Fruit fly (Drosophila melanogaster) whole organism, embryonic: ENCODE measurements around the gene CG11409.
A peak's percentile ranks its signal among the peaks of the same experiment; 100 is the strongest.

Source experiments
- CG10543 ChIP-seq: fragments of 200-800 bp; sonication (Bioruptor generic); optimal IDR thresholded peaks from 3 replicates; lab custom pipeline; 2017; ENCODE audit warnings: missing biosample characterization, mild to moderate bottlenecking, missing genetic modification characterization, moderate library complexity
- CG12071 ChIP-seq: fragments of 200-800 bp; sonication (Bioruptor generic); optimal IDR thresholded peaks from 3 replicates; lab custom pipeline; 2018; ENCODE audit warnings: missing biosample characterization, mild to moderate bottlenecking, missing genetic modification characterization
- CG12219 ChIP-seq: fragments of 200-800 bp; sonication (Bioruptor generic); optimal IDR thresholded peaks from 3 replicates; lab custom pipeline; 2018; ENCODE audit warnings: missing biosample characterization, mild to moderate bottlenecking, missing genetic modification characterization
- CG12769 ChIP-seq: fragments of 200-800 bp; sonication (Bioruptor generic); optimal IDR thresholded peaks from 2 replicates; lab custom pipeline; 2019; ENCODE audit warnings: missing biosample characterization, mild to moderate bottlenecking, missing genetic modification characterization, moderate library complexity
- CG13894 ChIP-seq: fragments of 200-800 bp; sonication (Bioruptor generic); optimal IDR thresholded peaks from 3 replicates; lab custom pipeline; 2018; ENCODE audit warnings: missing biosample characterization, mild to moderate bottlenecking, missing genetic modification characterization, moderate library complexity
- CG1647 ChIP-seq: fragments of 200-800 bp; sonication (Bioruptor generic); optimal IDR thresholded peaks from 3 replicates; lab custom pipeline; 2016; ENCODE audit warnings: missing biosample characterization, missing genetic modification characterization
- CG18619 ChIP-seq: fragments of 200-800 bp; sonication (Bioruptor generic); optimal IDR thresholded peaks from 3 replicates; lab custom pipeline; 2017; ENCODE audit warnings: missing biosample characterization, mild to moderate bottlenecking, missing genetic modification characterization
- CG2875 ChIP-seq: fragments of 200-800 bp; sonication (Bioruptor generic); optimal IDR thresholded peaks from 2 replicates; lab custom pipeline; 2017; ENCODE audit warnings: missing biosample characterization, mild to moderate bottlenecking, missing genetic modification characterization, missing genetic modification reagents
- CG32532 ChIP-seq: fragments of 200-800 bp; sonication (Bioruptor generic); IDR thresholded peaks from 2 replicates; pipeline ENCODE4 v1.3.6; 2022; ENCODE audit warnings: missing biosample characterization, missing genetic modification characterization
- CG4854 ChIP-seq: fragments of 200-800 bp; sonication (Bioruptor generic); optimal IDR thresholded peaks from 2 replicates; lab custom pipeline; 2016; ENCODE audit warnings: missing biosample characterization, missing genetic modification characterization, inconsistent platforms
- CG8765 ChIP-seq: fragments of 200-800 bp; sonication (Bioruptor generic); IDR thresholded peaks from 2 replicates; pipeline ENCODE4 v1.3.6; 2022; ENCODE audit warnings: missing biosample characterization, missing genetic modification characterization
- D ChIP-seq, 2 experiments: fragments of 200-800 bp in 1 of 2; fragments of >200 bp in 1 of 2; sonication (Bioruptor generic) in 1 of 2; optimal IDR thresholded peaks; 2 replicates in 1 of 2; 3 replicates in 1 of 2; lab custom pipeline; 2017; ENCODE audit warnings: mild to moderate bottlenecking in 1 of 2, missing biosample characterization in 1 of 2, missing genetic modification characterization in 1 of 2, missing genetic modification reagents in 1 of 2
- Dbx ChIP-seq: fragments of 200-800 bp; sonication (Bioruptor generic); IDR thresholded peaks from 3 replicates; pipeline ENCODE4 v1.3.6; 2022; ENCODE audit warnings: missing biosample characterization, missing genetic modification characterization
- Ets97D ChIP-seq: fragments of 200-800 bp; sonication (Bioruptor generic); optimal IDR thresholded peaks from 3 replicates; lab custom pipeline; 2016; ENCODE audit warnings: missing biosample characterization, missing genetic modification characterization
- Gug ChIP-seq: fragments of 200-800 bp; sonication (Bioruptor generic); IDR thresholded peaks from 4 replicates; pipeline ENCODE4 v1.3.6; 2022; ENCODE audit warnings: missing biosample characterization, missing genetic modification characterization
- Hey ChIP-seq: fragments of 200-800 bp; sonication (Bioruptor generic); optimal IDR thresholded peaks from 3 replicates; lab custom pipeline; 2018; ENCODE audit warnings: missing biosample characterization, mild to moderate bottlenecking, missing genetic modification characterization
- MTF-1 ChIP-seq: fragments of 200-800 bp; sonication (Bioruptor generic); optimal IDR thresholded peaks from 2 replicates; lab custom pipeline; 2018; ENCODE audit warnings: missing biosample characterization, mild to moderate bottlenecking, missing genetic modification characterization, borderline replicate concordance
- Med ChIP-seq: fragments of 200-800 bp; sonication (Bioruptor generic); peaks from one replicate; lab custom pipeline; 2016; ENCODE audit warnings: missing biosample characterization, missing genetic modification characterization, mild to moderate bottlenecking, inconsistent platforms, moderate library complexity
- NC2β ChIP-seq: fragments of 200-800 bp; sonication (Bioruptor generic); optimal IDR thresholded peaks from 2 replicates; lab custom pipeline; 2016; ENCODE audit warnings: missing biosample characterization, missing genetic modification characterization
- Rfx ChIP-seq: fragments of 200-800 bp; sonication (Bioruptor generic); IDR thresholded peaks from 2 replicates; pipeline ENCODE4 v1.3.6; 2022; ENCODE audit warnings: missing biosample characterization, missing genetic modification characterization
- Vsx1 ChIP-seq: fragments of 200-800 bp; sonication (Bioruptor generic); optimal IDR thresholded peaks from 2 replicates; lab custom pipeline; 2017; ENCODE audit warnings: missing biosample characterization, mild to moderate bottlenecking, missing genetic modification characterization, missing genetic modification reagents
- Xrp1 ChIP-seq: fragments of 200-800 bp; sonication (Bioruptor generic); IDR thresholded peaks from 2 replicates; pipeline ENCODE4 v1.3.6; 2022; ENCODE audit warnings: missing biosample characterization, missing genetic modification characterization
- ac ChIP-seq: fragments of 200-800 bp; sonication (Bioruptor generic); optimal IDR thresholded peaks from 3 replicates; lab custom pipeline; 2017; ENCODE audit warnings: missing biosample characterization, mild to moderate bottlenecking, missing genetic modification characterization
- ash1 ChIP-seq: fragments of 200-800 bp; sonication (Bioruptor generic); optimal IDR thresholded peaks from 2 replicates; lab custom pipeline; 2018; ENCODE audit warnings: missing biosample characterization, mild to moderate bottlenecking, missing genetic modification characterization
- bsh ChIP-seq, 2 experiments: fragments of 200-800 bp; sonication (Bioruptor generic); optimal IDR thresholded peaks; 2 replicates each; lab custom pipeline; 2017 to 2018; ENCODE audit warnings: mild to moderate bottlenecking in 2 of 2, missing biosample characterization in 2 of 2, missing genetic modification characterization in 2 of 2, moderate library complexity in 1 of 2
- chif ChIP-seq, 2 experiments: fragments of 200-800 bp; sonication (Bioruptor generic); optimal IDR thresholded peaks; 3 replicates each; lab custom pipeline; 2016; ENCODE audit warnings: missing biosample characterization in 2 of 2, missing genetic modification characterization in 2 of 2
- chinmo ChIP-seq: fragments of 200-800 bp; sonication (Bioruptor generic); IDR thresholded peaks from 4 replicates; pipeline ENCODE4 v1.3.6; 2022; ENCODE audit warnings: missing biosample characterization, missing genetic modification characterization; ENCODE audit not compliant: partially characterized antibody
- ci ChIP-seq: fragments of 200-800 bp; sonication (Bioruptor generic); IDR thresholded peaks from 3 replicates; pipeline ENCODE4 v1.3.6; 2022; ENCODE audit warnings: missing biosample characterization, missing genetic modification characterization
- crol ChIP-seq: fragments of 200-800 bp; sonication (Bioruptor generic); IDR thresholded peaks from 2 replicates; pipeline ENCODE4 v1.3.6; 2022; ENCODE audit warnings: missing biosample characterization, missing genetic modification characterization
- da ChIP-seq: fragments of 200-800 bp; sonication (Bioruptor generic); optimal IDR thresholded peaks from 2 replicates; lab custom pipeline; 2016; ENCODE audit warnings: missing biosample characterization, missing genetic modification characterization
- dysf ChIP-seq: fragments of 200-800 bp; sonication (Bioruptor generic); IDR thresholded peaks from 3 replicates; pipeline ENCODE4 v1.3.6; 2022; ENCODE audit warnings: missing biosample characterization, missing genetic modification characterization
- fd3F ChIP-seq: fragments of 200-800 bp; sonication (Bioruptor generic); optimal IDR thresholded peaks from 2 replicates; lab custom pipeline; 2018; ENCODE audit warnings: missing biosample characterization, mild to moderate bottlenecking, missing genetic modification characterization, moderate library complexity
- fd64A ChIP-seq: fragments of 200-800 bp; sonication (Bioruptor generic); optimal IDR thresholded peaks from 3 replicates; lab custom pipeline; 2018; ENCODE audit warnings: missing biosample characterization, mild to moderate bottlenecking, missing genetic modification characterization
- fd96Cb ChIP-seq: fragments of 200-800 bp; sonication (Bioruptor generic); optimal IDR thresholded peaks from 2 replicates; lab custom pipeline; 2018; ENCODE audit warnings: missing biosample characterization, mild to moderate bottlenecking, missing genetic modification characterization, moderate library complexity
- gfzf ChIP-seq: fragments of 200-800 bp; sonication (Bioruptor generic); optimal IDR thresholded peaks from 2 replicates; lab custom pipeline; 2016; ENCODE audit warnings: missing biosample characterization, mild to moderate bottlenecking, missing genetic modification characterization, moderate library complexity
- hbn ChIP-seq: fragments of 200-800 bp; sonication (Bioruptor generic); IDR thresholded peaks from 2 replicates; pipeline ENCODE4 v1.3.6; 2022; ENCODE audit warnings: missing biosample characterization, missing genetic modification characterization; ENCODE audit not compliant: partially characterized antibody
- jumu ChIP-seq: fragments of 200-800 bp; sonication (Bioruptor generic); optimal IDR thresholded peaks from 3 replicates; lab custom pipeline; 2016; ENCODE audit warnings: missing biosample characterization, missing genetic modification characterization
- kay ChIP-seq: fragments of 200-800 bp; sonication (Bioruptor generic); optimal IDR thresholded peaks from 2 replicates; lab custom pipeline; 2016; ENCODE audit warnings: missing biosample characterization, missing genetic modification characterization
- nmo ChIP-seq: fragments of 200-800 bp; sonication (Bioruptor generic); optimal IDR thresholded peaks from 2 replicates; lab custom pipeline; 2018; ENCODE audit warnings: missing biosample characterization, mild to moderate bottlenecking, missing genetic modification characterization, moderate library complexity
- oc ChIP-seq: fragments of 200-800 bp; sonication (Bioruptor generic); optimal IDR thresholded peaks from 2 replicates; lab custom pipeline; 2018; ENCODE audit warnings: missing biosample characterization, mild to moderate bottlenecking, missing genetic modification characterization, moderate library complexity
- ranshi ChIP-seq: fragments of 200-800 bp; sonication (Bioruptor generic); IDR thresholded peaks from 2 replicates; pipeline ENCODE4 v1.3.6; 2022; ENCODE audit warnings: missing biosample characterization, missing genetic modification characterization
- row ChIP-seq: fragments of 200-800 bp; sonication (Bioruptor generic); IDR thresholded peaks from 3 replicates; pipeline ENCODE4 v1.3.6; 2022; ENCODE audit warnings: missing biosample characterization, missing genetic modification characterization
- schlank ChIP-seq: fragments of 200-800 bp; sonication (Bioruptor generic); optimal IDR thresholded peaks from 2 replicates; lab custom pipeline; 2018; ENCODE audit warnings: missing biosample characterization, mild to moderate bottlenecking, missing genetic modification characterization
- sd ChIP-seq: fragments of 200-800 bp; sonication (Bioruptor generic); optimal IDR thresholded peaks from 3 replicates; lab custom pipeline; 2018; ENCODE audit warnings: missing biosample characterization, mild to moderate bottlenecking, missing genetic modification characterization, moderate library complexity
- sug ChIP-seq: fragments of 200-800 bp; optimal IDR thresholded peaks from 2 replicates; lab custom pipeline; 2019; ENCODE audit warnings: missing biosample characterization, mild to moderate bottlenecking, missing genetic modification characterization, moderate library complexity
- tio ChIP-seq: fragments of 200-800 bp; sonication (Bioruptor generic); optimal IDR thresholded peaks from 2 replicates; lab custom pipeline; 2017; ENCODE audit warnings: missing biosample characterization, missing genetic modification characterization, inconsistent platforms
- tll ChIP-seq, 2 experiments: fragments of 200-800 bp in 1 of 2; fragments of >200 bp in 1 of 2; sonication (Bioruptor generic) in 1 of 2; optimal IDR thresholded peaks; 2 replicates each; lab custom pipeline; 2017 to 2019; ENCODE audit warnings: missing biosample characterization in 2 of 2, missing genetic modification characterization in 2 of 2, mild to moderate bottlenecking in 1 of 2, moderate library complexity in 1 of 2
- trh ChIP-seq: fragments of 200-800 bp; sonication (Bioruptor generic); optimal IDR thresholded peaks from 2 replicates; lab custom pipeline; 2016; ENCODE audit warnings: missing biosample characterization, missing genetic modification characterization
- vvl ChIP-seq: fragments of 200-800 bp; sonication (Bioruptor generic); IDR thresholded peaks from 2 replicates; pipeline ENCODE4 v1.3.6; 2022; ENCODE audit warnings: missing biosample characterization, missing genetic modification characterization

The CG11409 gene

dm6 chrX:1285273-1285672 lies 56.1 kb downstream of the CG11409 start (continued):
- no peak for TF ChIP-seq CG1647 (GFP tag; lab: Kevin White, UChicago)
- TF ChIP-seq CG12219 (GFP tag; lab: Kevin White, UChicago): no peak
- TF ChIP-seq CG4854 (GFP tag; lab: Kevin White, UChicago): no peak
- TF ChIP-seq tll (GFP tag; optimal IDR thresholded peaks at IDR 0.05; lab: Kevin White, UChicago): no peak
- TF ChIP-seq tio (GFP tag; lab: Kevin White, UChicago): no peak
- TF ChIP-seq D (optimal IDR thresholded peaks at IDR 0.05; lab: Kevin White, UChicago): no peak
- no peak for TF ChIP-seq D (GFP tag; optimal IDR thresholded peaks at IDR 0.05; lab: Kevin White, UChicago)
- TF ChIP-seq Dbx (GFP tag; lab: Robert Waterston, UW): peak; percentile 46; the same call in 1 of the 3 replicates
- peak; percentile 89 for TF ChIP-seq crol
- no peak for TF ChIP-seq hbn (GFP tag; lab: Robert Waterston, UW)
- TF ChIP-seq vvl (GFP tag; lab: Robert Waterston, UW): 0 out of 2 replicates have a peak, but pooled peaks have one; percentile 22
- TF ChIP-seq ranshi: 0 out of 2 replicates have a peak, but pooled peaks have one; percentile 23
- TF ChIP-seq MTF-1 (GFP tag; lab: Kevin White, UChicago): no peak
- TF ChIP-seq fd64A: no peak
- TF ChIP-seq CG32532: 0 out of 2 replicates have a peak, but pooled peaks have one; percentile 18
- no peak for TF ChIP-seq Xrp1 (GFP tag; lab: Robert Waterston, UW)
- TF ChIP-seq schlank: no peak
- TF ChIP-seq Gug: no peak
- TF ChIP-seq NC2β (GFP tag; lab: Kevin White, UChicago): no peak
- TF ChIP-seq row (GFP tag; lab: Robert Waterston, UW): peak; percentile 27; the same call in 1 of the 3 replicates
- no peak for TF ChIP-seq fd3F (GFP tag; lab: Kevin White, UChicago)

- TF ChIP-seq gfzf (GFP tag; lab: Kevin White, UChicago): no peak
- TF ChIP-seq dysf (GFP tag; lab: Robert Waterston, UW): 0 out of 3 replicates have a peak, but pooled peaks have one; percentile 10
- TF ChIP-seq sd (tag; lab: Kevin White, UChicago): peak; percentile 93
- no peak for TF ChIP-seq CG8765 (GFP tag; lab: Robert Waterston, UW)
- TF ChIP-seq trh (GFP tag; lab: Kevin White, UChicago): no peak
- TF ChIP-seq nmo: no peak
- peak; percentile 55 for TF ChIP-seq crol
- TF ChIP-seq da: no peak
- peak; percentile 11 for TF ChIP-seq Vsx1 (GFP tag; lab: Kevin White, UChicago)
- peak; percentile 86 for TF ChIP-seq CG12769 (tag; lab: Kevin White, UChicago)
- no peak for TF ChIP-seq bsh (GFP tag; optimal IDR thresholded peaks at IDR 0.05; lab: Kevin White, UChicago)
- TF ChIP-seq ash1 (GFP tag; lab: Kevin White, UChicago): no peak
- no peak for TF ChIP-seq CG18619 (GFP tag; lab: Kevin White, UChicago)
- TF ChIP-seq fd96Cb (tag; lab: Kevin White, UChicago): no peak
- peak; percentile 17 for TF ChIP-seq kay (GFP tag; lab: Kevin White, UChicago)
- no peak for TF ChIP-seq ac (GFP tag; lab: Kevin White, UChicago)
- no peak for TF ChIP-seq CG12071
- TF ChIP-seq chif (GFP tag; optimal IDR thresholded peaks at IDR 0.05; lab: Kevin White, UChicago): no peak
- peak; percentile 70 for TF ChIP-seq oc (tag; lab: Kevin White, UChicago)
- TF ChIP-seq jumu (GFP tag; lab: Kevin White, UChicago): no peak
- TF ChIP-seq vvl (GFP tag; lab: Robert Waterston, UW): peak; percentile 84
- no peak for TF ChIP-seq Ets97D (GFP tag; lab: Kevin White, UChicago)
- TF ChIP-seq Med (GFP tag; lab: Kevin White, UChicago): peak; percentile 50
- peak; percentile 85 for TF ChIP-seq chinmo
- no peak for TF ChIP-seq sug (tag; lab: Kevin White, UChicago)
- peak; percentile 16 for TF ChIP-seq CG13894 (tag; lab: Kevin White, UChicago)
- TF ChIP-seq CG10543 (GFP tag; lab: Kevin White, UChicago): peak; percentile 2
- 0 out of 2 replicates have a peak, but pooled peaks have one; percentile 6 for TF ChIP-seq Rfx (GFP tag; lab: Robert Waterston, UW)
- 0 out of 3 replicates have a peak, but pooled peaks have one; percentile 34 for TF ChIP-seq ci
- no peak for TF ChIP-seq Hey (tag; lab: Kevin White, UChicago)
- no peak for TF ChIP-seq CG2875 (GFP tag; lab: Kevin White, UChicago)
Observed at dm6 chrX:1284238-1284637, 57.1 kb downstream of the CG11409 start.
